Worm (Caenorhabditis elegans) whole organism, dauer: ENCODE data around the gene M03E7.2.

Experiments
- unc-62 ChIP-seq: sonication (generic microtip); optimal IDR thresholded peaks from 2 replicates; lab custom pipeline; 2017; ENCODE audit warnings: missing biosample characterization, missing genetic modification reagents, missing genetic modification characterization

Gene M03E7.2

DNA sequence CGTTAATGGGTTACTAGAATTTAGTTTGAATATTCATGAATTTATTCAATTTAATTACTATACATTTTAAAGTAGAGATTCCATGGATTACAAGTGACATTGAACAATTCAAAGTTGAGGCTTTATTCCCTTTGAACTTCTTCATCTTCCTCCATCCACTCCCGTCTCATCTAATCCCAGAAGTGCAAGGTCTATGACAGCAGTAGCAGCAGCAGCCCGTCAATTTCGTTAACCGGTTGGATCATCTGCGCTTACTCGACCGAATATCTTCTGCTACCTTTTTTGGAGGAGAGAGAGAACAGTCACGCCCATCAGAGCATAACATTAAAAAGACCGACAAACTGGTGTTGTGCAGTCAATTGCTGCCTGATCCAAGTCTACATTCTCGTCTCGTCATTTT, at the start of gene M03E7.2:
Gene M03E7.2 (plus strand): TSS at position 301 of the 400 bp plus-strand sequence.
- no peak for TF ChIP-seq unc-62

DNA sequence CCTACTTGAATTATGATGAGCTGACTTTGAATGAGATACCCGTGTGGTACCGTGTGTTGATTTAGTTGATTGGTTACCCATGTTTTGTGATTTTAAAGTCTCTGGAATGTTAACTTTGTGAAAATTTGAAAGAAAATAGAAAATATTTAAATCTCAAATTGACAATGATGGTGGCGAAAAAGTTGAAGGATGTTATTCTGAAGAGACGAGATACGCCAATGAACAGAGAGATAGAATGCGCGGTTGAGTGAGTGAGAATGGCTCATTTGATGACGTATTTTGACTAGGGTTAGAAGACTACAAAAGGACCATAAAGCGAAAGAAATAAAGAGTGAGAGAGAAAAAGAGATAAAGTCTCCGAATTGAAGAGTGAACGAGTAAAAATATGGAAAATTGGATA, 47.0 kb upstream of the M03E7.2 start, which contains the start of gene glb-6:
Gene glb-6 (minus strand): TSS at position 101 of the 400 bp plus-strand sequence.
- no peak for TF ChIP-seq unc-62

DNA sequence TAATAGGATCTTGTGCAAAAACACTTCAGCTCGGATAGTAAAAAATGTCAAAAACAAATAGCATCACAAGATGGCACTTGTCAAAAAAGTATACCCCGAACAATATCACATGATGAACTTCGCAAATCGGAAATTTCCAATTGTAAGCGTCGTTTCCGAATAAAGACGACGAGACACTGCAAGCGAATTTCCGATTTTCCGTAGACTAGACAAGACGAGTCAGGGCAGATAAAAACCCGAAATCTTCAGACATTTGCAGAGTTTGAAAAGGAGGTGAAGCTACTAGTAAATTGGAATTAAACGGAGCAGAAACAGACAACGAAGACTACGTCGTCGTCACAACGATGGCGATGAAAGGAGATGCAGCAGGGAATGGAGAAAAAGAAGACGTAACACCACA, 45.7 kb upstream of the M03E7.2 start:
- TF ChIP-seq unc-62, result no peak

DNA sequence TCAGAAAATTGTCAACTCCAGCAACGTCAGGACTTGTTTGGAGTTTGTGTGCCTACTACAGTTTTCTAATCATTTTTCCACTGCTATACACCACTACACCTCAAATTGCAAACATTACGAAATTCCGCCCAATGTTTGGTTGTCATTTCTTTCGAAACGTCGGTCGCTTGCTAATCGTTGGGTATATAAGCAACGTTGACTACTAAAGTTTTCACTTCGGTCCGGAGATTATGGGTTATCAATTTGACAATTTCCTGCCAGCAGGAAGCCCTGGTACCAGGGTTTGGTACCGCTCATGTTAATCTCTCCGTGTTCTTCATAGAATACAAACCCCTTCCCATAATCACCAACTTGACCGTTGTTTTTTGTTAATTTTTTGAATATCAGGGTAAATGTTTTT, 41.4 kb upstream of the M03E7.2 start:
- TF ChIP-seq unc-62, result no peak

DNA sequence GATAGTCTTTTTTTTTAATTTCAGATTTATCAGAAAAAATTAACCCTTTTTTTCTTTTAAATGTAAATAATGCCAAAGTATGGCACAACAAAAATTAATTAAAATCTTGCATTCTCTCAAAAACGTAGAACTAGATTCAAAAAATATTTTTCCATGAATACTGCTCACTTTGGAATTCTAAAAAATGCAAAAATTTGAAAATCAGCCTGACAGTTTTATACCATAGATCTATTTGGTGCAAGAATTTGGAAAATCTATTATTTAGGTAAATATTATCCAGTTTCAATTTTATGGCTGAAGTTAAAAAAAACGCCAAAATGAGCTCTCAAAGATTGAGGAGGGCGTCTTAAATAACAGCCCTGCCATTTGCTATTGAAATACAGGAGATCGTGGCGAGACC, 37.7 kb upstream of the M03E7.2 start:
- no peak for TF ChIP-seq unc-62

DNA sequence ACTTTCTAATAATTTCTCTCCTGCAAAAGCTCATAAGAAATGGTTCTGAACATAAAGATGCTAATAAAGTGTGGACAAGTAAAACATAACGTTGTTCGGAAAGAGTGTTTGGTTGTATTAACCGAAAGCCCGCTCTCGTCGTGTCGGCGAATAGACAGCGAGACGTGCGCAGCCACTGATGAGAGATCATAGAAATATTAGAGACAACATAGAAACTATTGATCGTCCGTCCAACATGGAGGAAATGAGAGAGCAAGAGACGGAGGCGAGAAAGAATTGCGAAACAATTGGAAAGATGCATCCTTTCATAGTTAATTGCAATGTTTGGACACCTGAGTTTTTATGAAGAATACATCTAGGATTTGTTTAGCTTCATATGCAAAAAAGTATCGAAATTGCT, 36.9 kb upstream of the M03E7.2 start:
- no peak for TF ChIP-seq unc-62

DNA sequence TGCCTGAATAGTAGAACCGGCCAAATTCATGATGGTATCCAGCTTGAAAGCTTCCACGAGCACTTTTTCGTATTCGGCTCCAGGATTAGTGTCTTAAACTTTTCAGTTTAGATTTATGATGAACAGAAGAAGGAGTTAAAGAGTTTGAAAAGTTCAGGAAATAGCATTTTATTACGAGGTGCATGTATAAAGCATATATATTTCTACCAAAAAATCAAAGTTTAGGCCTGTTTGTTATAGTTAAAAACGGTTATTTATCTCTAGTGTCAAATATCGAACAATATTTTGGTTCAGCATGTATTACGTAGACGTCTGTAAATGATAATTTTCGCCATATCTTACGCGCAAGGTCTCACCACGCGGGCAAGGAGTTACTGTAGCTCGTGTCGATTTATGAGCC, 36.1 kb upstream of the M03E7.2 start, which contains the start of gene klc-2:
Gene klc-2 (minus strand): TSS at position 101 of the 400 bp plus-strand sequence.
- no peak for TF ChIP-seq unc-62

DNA sequence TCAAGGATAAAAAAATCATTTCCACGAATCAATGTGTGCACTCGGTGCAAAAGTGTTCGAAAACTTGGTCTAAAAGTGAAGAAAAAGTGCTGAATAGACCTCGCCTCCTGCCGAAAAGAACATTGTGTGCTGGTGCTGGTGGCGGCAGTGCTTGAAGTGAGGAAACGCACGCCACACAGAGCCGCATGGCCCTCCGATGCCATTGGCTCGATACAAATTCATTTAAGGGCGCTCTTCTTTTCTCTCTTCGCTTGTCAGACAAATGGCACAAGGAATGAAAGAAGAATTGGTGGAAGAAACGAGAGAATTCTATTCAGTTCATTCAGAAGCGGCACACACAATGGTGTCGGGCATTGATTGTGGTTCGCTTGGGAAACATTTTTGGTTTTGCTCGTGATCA, 35.1 kb upstream of the M03E7.2 start:
- TF ChIP-seq unc-62, result no peak

DNA sequence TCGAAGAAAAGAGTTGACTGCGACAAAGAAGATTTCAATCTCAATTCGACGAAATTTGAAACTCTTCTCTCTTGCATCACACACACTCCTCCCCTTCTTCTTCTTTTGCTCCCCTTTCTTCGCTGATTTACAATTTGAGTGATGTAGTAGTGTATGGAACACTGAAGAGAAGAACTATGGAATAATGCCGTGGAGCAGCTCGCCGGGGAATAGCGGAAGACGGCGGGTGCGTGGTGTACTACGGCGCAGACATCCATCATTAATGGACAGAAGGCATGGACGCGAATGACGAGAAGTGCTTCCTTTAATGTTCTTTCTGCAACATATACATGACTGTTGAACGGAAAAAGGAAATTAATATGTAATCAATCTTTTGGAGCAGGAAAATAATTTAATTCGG, 34.5 kb upstream of the M03E7.2 start:
- TF ChIP-seq unc-62, result no peak

DNA sequence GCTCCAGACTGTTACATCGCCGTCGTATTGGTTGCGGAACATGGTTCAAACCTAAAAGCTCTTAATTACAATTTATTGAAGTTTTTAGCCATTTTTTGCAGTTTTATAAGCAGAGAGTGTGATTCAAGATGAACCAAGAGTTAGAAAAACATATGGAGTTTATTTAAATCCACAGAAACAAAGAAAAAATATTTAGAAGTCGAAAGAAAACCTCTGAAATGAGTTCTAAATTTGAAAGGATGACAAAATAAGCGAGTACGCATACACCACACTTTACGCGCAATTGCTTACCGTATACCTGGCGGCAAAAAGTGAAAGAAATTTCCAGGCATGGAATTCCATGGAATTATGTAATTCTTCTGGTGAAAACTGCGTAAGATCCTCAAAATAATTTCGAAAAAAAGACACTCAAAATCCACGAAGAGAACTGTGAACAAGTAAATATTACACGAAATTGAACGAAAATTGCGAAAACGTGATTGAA, 33.1 kb upstream of the M03E7.2 start, which contains the start of gene pas-6:
Gene pas-6 (minus strand): TSS at position 51 of the 484 bp plus-strand sequence.
- TF ChIP-seq unc-62, result no peak

DNA sequence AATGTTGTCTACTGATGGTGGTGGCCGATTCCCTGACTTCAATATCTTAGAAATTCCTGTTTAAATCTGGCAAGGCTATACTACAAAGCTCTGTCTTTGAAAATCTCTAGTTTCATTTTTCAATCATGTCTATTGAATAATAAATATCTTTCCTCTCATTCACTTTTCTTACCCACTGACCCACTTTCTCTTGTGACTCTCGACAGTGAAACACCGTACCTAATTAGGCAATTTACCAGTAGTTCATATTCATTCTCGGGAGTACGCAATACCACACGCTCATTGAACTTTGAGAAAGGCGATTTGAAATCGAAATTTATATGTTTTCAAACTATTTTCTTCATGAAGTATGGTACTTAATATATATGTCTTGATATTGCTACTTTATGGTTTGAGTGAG, 32.6 kb upstream of the M03E7.2 start, which contains the start of gene CD4.11:
Gene CD4.11 (plus strand): TSS at position 301 of the 400 bp plus-strand sequence.
- no peak for TF ChIP-seq unc-62

DNA sequence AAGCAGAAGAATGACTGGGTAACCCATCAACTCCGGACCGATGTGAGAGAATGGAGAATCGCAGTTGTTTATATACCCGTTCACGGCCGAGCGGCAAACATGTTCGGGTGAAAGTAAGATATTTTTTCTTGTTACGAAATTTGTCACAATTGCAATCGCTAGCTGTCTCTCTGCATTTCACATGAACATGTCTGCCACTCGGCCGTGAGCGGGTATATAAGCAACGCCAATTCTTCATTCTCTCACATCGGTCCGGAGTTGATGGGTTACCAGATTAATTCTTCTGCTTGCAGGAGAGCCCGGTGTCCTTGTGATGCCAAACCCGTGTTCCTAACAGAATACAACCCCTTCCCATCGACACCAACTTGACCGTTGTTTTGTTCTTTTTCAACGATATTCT, 30.4 kb upstream of the M03E7.2 start:
- TF ChIP-seq unc-62, result no peak

DNA sequence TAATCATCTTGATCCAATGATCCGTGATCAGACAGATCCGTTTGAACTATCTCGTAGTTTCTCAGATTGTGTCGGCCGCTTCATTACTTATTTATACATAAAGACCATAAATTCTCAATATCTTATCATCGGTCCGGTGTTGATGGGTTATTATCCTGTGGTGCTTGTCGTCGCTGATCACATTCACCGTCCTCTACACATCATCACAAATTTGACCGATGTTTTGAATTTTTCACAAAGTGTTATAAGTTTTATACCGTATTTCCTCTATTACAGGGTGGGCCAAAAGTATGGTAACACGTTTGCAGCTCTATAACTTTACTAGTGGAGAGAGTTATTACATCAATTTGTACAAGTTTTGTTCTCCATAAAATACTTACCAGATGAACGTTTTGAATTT, 29.4 kb upstream of the M03E7.2 start:
- no peak for TF ChIP-seq unc-62

DNA sequence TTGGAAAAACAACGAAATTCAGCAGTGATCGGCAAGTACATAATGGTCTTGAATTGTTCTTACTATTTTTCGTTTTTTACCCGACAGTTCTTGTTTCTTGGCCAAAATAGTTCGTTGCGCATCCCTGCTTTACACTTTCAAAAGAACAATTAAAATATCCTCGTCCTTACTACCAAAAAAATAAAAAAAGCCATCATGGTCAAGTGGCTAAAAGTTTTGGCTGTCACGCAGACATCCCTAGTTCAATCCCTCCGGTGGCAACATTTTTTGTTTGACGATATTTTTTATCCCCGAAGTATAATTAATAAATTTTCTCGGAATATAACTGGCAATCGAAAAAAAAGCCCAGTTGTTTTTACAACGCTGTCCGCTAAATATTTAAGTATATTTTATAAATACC, 25.5 kb upstream of the M03E7.2 start:
- no peak for TF ChIP-seq unc-62

DNA sequence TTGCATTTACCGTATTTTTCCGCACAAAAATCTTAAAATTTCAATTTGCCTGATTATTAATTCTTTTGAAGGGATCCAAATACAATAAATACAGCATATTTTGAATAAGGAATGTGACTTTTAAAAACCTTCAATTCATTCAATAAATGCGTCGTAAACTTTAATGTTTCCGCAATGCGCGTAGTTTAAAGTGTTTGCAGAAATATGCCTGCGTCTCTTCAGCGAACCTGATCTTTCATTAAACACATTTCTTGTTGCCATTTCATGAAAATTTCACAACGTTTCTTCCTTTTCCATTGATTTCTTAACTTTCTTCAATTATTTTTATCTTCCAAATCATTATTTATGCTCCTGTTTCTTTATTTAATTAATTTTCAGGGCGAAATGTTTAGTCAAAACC, 25.1 kb upstream of the M03E7.2 start, which contains the start of gene vps-37:
Gene vps-37 (plus strand): TSS at position 378 of the 400 bp plus-strand sequence.
- TF ChIP-seq unc-62, result no peak

DNA sequence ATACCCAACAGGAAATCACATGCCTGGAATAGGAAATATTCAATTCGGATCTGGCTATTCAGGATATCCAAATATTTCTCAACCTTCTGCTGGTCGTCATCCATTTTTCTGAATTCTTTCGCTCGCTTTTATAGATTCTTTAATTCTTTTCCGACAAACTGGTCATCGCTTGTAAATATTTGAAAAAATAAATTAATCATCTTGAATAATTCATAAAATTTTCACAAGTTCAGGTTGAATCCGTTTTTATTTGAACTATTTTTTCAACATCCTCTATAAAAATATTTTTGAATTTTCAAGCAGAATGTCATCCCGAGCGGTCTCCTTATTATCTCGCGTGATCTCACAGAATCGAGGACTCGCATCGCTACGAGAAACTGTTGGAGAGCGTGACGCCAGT, 24.0 kb upstream of the M03E7.2 start, which contains the start of gene mrpl-48:
Gene mrpl-48 (plus strand): TSS at position 301 of the 400 bp plus-strand sequence.
- TF ChIP-seq unc-62, result no peak

DNA sequence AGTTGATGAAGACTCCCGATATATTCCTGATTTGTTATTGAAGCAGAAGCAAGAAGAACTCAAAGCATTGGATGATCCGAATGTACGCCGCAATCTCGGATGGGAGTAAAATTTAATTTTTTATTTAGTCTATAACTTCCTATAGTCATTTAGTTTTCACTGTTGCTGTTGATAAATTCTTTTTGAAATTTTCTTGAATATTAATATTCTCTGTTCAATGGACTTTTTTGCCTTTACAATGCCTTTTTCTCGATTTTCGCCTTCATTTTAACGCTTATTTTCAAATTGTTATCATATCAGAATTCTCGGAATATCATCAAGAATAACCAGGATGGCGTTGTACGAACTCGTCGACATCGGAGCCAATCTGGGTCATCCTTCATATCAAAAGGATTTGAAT, 23.1 kb upstream of the M03E7.2 start, which contains the start of gene crn-2:
Gene crn-2 (plus strand): TSS at position 301 of the 400 bp plus-strand sequence.
- TF ChIP-seq unc-62, result no peak

DNA sequence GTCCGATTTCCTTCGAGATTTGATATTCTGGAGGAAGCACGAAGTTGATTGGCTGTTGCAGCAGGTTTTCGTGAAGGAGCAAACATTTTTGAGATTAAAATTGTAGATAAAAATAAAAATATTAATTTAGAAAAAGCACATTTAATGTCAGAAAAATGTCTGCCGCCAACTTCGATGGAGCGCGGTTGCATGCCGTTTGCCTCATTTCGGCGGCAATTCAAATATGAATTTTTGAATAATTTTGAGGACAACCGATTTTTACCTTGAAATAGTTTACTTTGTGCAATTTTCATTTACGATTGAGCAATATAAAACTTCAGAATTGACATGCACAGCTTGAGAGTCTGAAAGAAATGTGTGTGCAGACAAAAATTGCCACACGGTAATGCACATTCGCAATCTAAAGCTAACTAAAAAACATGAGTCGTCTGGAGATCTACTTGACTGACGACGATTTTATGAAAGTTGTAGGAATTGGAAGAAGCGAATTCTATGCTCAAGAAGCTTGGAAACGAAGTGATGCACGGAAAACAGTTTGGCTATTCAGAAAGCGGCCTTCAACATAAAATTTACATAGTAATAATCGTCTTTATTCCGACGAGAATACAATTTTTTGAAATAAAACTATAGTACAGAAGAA, 20.9 kb upstream of the M03E7.2 start, which contains the start of gene zhit-1:
Gene zhit-1 (minus strand): TSS at position 161 of the 640 bp plus-strand sequence.
- TF ChIP-seq unc-62, result no peak
